Fruit fly (Drosophila melanogaster) whole organism, adult: ENCODE results near the gene BuGZ.

ENCODE experiments used
- CG5204 ChIP-seq: fragments of 200-800 bp; sonication (Bioruptor generic); optimal IDR thresholded peaks from 2 replicates; lab custom pipeline; 2016; ENCODE audit warnings: missing biosample characterization, missing genetic modification characterization
- Clk ChIP-seq: fragments of 200-800 bp; sonication (Bioruptor generic); optimal IDR thresholded peaks from 2 replicates; lab custom pipeline; 2017; ENCODE audit warnings: missing biosample characterization, missing genetic modification characterization
- Crg-1 ChIP-seq: fragments of 200-800 bp; sonication (Bioruptor generic); optimal IDR thresholded peaks from 2 replicates; lab custom pipeline; 2016; ENCODE audit warnings: missing biosample characterization, missing genetic modification characterization
- bab1 ChIP-seq: fragments of 200-800 bp; sonication (Bioruptor generic); optimal IDR thresholded peaks from 3 replicates; lab custom pipeline; 2019; ENCODE audit warnings: missing biosample characterization, mild to moderate bottlenecking, missing genetic modification characterization, moderate library complexity
- cic ChIP-seq: fragments of 200-800 bp; sonication (Bioruptor generic); optimal IDR thresholded peaks from 2 replicates; lab custom pipeline; 2017; ENCODE audit warnings: missing biosample characterization, mild to moderate bottlenecking, missing genetic modification characterization, moderate library complexity
- toe ChIP-seq: fragments of 200-800 bp; sonication (Bioruptor generic); optimal IDR thresholded peaks from 2 replicates; lab custom pipeline; 2016; ENCODE audit warnings: missing biosample characterization, missing genetic modification characterization

DNA sequence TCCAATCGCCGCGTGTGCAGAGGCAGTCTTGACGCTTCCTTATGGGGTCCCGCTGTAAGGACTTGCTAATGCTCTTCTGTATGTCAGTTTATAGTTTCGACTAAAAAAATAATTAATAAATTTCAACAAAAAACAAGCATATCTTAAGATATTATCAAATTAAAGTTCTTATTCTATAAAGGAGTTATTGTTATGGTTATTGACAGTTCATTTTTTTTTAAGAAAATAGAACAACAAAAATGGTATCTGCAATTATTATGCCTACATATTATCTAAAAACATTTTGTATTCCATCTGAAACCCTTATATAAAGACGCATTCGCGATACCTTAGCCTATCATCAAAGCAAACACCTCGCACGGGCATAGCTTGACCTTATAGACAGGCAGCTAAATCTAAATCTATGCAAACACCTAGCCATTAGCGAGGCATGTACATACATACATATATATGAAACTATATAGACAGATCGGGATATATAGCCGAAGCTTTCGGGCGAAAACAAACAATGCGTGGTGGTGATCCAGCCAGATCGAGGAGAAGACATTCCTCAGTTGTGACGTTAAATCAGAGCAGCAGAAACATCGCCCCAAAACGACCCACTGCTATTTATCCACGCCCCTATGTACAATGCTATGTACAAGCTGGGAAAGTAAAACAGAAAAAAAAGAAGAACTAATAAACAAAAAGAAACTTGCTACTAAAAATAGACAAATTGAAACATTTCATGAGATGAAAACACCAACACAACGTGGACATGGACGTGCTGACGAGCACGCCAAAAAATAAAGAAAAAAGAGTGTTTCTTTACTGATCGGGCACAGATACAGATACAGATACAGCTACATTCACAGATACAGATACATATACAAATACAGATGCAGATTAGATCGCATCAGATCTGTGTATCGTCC, 17.6 kb downstream of the BuGZ start, which contains the start of gene ppk17:
- TF ChIP-seq toe (GFP tag; lab: Kevin White, UChicago), result no peak
- TF ChIP-seq Clk, result no peak
- no peak for TF ChIP-seq Crg-1 (GFP tag; lab: Kevin White, UChicago)
- no peak for TF ChIP-seq bab1
- TF ChIP-seq CG5204 (GFP tag; lab: Kevin White, UChicago), result no peak
- no peak for TF ChIP-seq cic (GFP tag; lab: Kevin White, UChicago)
